Worm (Caenorhabditis elegans) whole organism, L4/young adult: ENCODE data around the gene F38A1.8.
"Not testable (repeated sequence)": the region's sequence is repeated elsewhere in the genome, so short reads cannot be mapped to it uniquely, and the experiment has no call there.

ENCODE experiments used
- W03F9.2 ChIP-seq: fragments of 150-350 bp; optimal IDR thresholded peaks from 2 replicates; lab custom pipeline; 2014; ENCODE audit warnings: missing biosample characterization, missing genetic modification characterization
- dao-5 ChIP-seq: sonication (generic microtip); optimal IDR thresholded peaks from 2 replicates; lab custom pipeline; 2016; ENCODE audit warnings: missing genotype, missing genetic modification characterization, moderate library complexity, missing compliant biosample characterization
- him-1 ChIP-seq: sonication (generic microtip); optimal IDR thresholded peaks from 2 replicates; lab custom pipeline; 2016; ENCODE audit warnings: missing genotype, missing genetic modification reagents, missing genetic modification characterization, missing compliant biosample characterization

The F38A1.8 gene

DNA sequence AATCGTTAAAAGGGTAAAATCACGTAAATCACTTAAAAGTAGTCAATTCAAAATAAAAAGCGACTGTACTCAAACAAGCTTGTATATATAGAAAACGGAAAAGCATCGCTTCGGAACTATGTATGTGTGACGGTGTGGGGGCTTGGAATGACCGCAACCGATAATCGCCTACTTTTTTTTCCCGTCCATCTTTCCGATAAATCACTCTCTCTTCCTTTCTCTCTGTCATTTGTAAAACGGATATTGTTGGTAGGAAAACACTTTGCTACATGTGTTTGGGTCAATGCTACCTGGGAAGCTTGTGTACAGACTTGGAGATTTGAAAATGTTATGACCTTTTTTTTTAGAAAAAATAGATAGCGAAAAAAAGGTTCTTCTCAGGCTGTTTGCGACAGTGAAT lies 14.9 kb downstream of the F38A1.8 start:
- TF ChIP-seq W03F9.2 (tag; lab: Kevin White, UChicago) (no peak), him-1 (no peak), dao-5 (tag; lab: Kevin White, UChicago) (no peak)

DNA sequence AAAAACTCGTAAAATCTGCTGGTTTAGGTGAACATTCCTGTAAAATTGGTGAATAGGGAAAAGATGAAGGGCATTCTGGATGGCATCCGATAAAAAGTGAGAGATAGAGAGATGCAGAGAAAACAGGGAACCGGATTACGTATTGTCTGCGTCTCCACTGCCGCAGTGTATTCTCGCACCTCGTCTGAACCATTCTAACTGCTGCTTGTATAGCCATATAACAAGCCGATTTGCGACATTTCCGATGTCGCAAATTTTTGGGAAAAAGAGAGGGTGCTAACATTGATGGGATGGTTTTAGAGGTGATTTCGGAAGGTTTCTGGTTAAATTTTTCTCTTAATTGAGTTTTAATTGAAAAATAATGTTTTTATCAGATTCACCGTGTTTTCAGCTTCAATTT lies 18.5 kb downstream of the F38A1.8 start, which contains the start of gene W09G12.10:
Gene W09G12.10, minus strand, starts transcription at position 121 of the 400 bp plus-strand sequence.
- TF ChIP-seq W03F9.2 (tag; lab: Kevin White, UChicago) = no peak
- TF ChIP-seq him-1 = no peak
- TF ChIP-seq dao-5 (tag; lab: Kevin White, UChicago) = no peak

DNA sequence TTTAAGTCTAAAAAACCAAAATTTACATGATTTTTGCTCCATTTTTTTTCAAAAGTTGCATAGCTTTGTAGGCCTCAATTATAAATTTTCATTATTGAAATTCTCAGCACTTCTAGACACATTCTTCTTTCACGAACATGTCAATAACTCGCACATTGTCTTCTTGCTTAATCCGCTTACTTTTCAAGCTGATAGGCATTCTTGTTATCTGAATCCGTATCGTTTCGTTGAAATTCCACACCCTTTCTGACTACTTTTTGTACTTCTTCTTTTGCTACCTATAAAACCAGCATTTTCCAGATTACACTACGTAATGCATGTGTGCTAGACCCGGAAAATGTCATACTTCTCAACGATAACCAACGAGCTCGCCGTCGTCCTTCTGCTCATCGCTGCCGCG lies 23.4 kb downstream of the F38A1.8 start, which contains the start of gene W09G12.9:
Gene W09G12.9, plus strand, starts transcription at position 301 of the 400 bp plus-strand sequence.
- TF ChIP-seq dao-5 (tag; lab: Kevin White, UChicago) = no peak

DNA sequence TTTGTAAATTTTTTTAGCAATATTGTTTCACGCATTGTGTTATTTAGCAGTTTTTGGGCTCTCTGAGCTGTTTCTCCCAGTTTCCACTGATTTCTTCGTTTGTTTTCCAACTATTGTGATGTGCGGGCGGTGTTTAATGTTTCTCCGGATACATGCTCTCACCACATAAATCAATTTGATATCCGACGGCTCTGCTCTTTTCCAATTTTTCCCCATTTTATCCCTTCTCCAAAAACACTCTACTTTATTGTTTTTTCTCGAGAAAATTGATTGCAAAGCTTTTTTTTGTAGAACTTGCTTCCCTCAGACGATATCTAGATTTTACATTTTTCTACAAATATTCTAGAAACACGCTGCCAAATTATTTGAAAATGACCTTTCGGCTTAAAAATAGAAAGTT lies 24.1 kb downstream of the F38A1.8 start:
- no peak for TF ChIP-seq dao-5 (tag; lab: Kevin White, UChicago)
- TF ChIP-seq him-1 = no peak
- TF ChIP-seq W03F9.2 (tag; lab: Kevin White, UChicago) = no peak

DNA sequence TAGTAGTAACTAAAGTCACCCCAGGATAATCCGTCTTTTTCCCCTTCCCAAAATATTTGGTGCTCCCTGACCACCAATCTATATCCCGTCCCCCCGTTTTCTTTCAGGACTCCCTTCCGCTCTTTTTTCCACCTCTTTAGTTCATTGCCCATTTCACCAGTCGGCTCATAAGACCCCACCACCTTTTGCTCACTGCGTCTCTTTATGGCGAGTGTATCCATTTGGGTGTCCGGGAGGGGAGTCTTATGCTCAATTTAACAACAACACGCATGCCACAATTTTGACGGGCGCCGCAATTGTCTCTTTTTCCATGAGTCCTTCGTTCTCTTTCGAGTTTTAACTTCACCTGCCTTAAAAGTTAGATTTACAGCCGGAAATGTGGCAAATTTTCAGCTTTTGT lies 26.5 kb downstream of the F38A1.8 start:
- no peak for TF ChIP-seq him-1
- TF ChIP-seq W03F9.2 (tag; lab: Kevin White, UChicago) = no peak
- TF ChIP-seq dao-5 (tag; lab: Kevin White, UChicago) = no peak

DNA sequence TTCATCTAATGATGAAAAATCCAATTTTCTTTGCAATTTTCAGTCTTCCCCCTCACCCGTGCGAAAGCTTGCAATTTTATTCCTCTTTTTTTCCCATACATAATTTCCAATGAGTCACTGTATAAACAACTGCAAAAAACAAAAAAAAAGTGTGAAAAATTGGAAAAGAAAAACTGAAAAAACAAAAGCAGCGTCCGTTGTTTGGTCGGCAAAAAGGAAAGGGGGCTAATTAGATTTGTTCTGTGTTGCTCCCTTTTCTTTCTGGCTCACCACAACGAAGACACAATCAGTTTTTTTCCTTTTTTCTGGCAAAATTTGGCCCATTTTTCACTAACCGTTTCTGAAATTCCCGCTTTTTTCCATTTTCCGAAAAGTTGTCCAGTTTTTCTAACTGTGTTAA lies 27.3 kb downstream of the F38A1.8 start:
- TF ChIP-seq dao-5 (tag; lab: Kevin White, UChicago) = no peak
- TF ChIP-seq W03F9.2 (tag; lab: Kevin White, UChicago) = no peak

DNA sequence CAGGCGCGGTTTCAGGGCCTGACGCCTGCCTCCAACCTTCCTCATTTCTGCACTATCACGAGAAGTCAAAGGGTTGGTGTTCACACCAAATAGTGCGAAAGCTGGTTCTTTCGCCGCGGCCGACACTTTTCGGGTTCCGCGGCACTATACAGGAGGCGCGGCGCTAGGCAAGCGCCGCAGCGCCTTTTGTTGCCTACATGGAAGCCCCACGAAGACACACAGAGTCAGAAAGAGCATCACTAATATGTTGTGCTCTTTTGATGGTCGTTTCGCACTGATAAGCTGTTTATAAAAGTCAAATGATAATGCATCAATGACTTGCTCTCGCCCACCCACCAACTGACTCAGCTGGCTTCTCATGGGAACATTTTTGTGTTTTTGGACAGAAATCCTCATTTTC lies 27.8 kb downstream of the F38A1.8 start:
- TF ChIP-seq him-1 (no peak), dao-5 (tag; lab: Kevin White, UChicago) (no peak), W03F9.2 (tag; lab: Kevin White, UChicago) (no peak)

DNA sequence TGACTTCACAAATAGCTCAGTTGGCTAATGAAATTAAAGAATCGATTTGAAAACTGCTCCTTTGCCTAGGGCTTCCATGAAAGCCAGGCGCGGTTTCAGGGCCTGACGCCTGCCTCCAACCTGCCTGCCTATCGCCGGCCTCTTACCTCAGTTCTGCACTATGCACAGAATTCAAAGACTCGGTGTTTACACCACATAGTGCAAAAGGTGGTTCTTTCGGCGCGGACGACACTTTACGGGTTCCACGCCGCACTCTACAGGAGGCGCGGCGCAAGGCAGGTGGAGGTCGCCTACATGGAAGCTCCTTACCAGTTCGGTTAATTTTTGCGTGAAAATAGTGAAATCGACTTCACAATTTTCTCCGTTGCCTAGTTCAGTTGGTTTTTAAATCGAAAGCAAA lies 29.8 kb downstream of the F38A1.8 start:
- TF ChIP-seq him-1 = no peak
- TF ChIP-seq W03F9.2 (tag; lab: Kevin White, UChicago) = no peak
- no peak for TF ChIP-seq dao-5 (tag; lab: Kevin White, UChicago)

DNA sequence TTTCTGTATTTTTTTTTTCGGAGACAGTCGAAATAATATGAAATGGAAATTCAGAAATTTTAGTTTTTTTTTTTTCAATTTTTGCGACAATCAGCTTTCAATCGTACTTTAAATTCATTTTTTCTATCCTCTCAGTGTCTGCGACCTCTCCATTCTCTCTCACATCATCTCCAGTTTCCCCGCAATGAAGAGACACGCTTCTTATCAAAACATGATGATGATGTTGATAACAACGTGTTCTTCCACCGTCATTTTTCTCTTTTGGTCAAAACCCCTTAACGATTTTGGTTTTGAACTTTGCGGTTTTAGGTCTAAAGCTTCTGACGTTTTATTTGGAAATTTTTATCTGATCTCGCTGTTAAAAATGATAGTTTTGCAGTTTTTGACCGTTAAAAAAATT lies 30.3 kb downstream of the F38A1.8 start:
- TF ChIP-seq W03F9.2 (tag; lab: Kevin White, UChicago) (no peak), dao-5 (tag; lab: Kevin White, UChicago) (no peak), him-1 (no peak)

DNA sequence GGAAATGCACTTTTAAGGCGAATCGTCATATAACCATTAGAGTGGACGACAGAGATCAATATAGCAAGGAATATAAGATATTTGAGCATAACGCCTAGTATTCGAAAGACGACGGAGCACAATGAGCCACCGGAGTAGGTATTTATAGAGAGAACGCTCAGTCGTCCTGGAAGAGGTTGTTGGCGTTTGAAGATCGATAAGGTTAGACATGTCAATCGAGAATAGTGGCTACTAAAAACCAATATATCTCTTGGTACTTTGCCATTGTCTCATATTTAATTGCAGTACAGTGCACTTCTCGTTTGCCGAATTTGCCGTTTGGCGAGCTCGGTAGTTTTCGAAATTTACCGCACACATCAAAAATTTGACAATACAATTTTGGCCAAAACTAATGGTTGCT lies 31.7 kb downstream of the F38A1.8 start, which contains the start of gene dsl-1:
Gene dsl-1, minus strand, starts transcription at position 101 of the 400 bp plus-strand sequence.
- TF ChIP-seq him-1 (no peak), dao-5 (tag; lab: Kevin White, UChicago) (no peak), W03F9.2 (tag; lab: Kevin White, UChicago) (no peak)

DNA sequence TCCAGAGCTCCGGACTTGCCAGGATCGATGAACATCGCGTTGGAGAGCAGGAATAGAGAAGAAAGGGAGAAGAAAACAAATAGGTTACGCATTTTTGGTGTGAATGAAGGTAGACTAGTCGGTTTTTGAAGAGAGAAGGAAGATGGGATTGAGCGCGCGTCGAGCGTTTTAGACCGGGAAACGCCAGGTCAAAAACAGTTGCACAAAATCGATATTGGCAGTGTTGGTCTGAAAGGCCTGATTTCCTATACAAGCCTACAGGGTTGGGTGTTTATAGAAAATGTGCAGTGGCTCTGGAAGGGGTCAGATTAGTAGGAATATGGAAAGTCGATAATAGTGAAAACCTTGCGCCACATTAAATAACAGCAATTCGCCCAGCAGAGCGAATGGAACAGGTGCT lies 34.8 kb downstream of the F38A1.8 start, which contains the start of gene dsl-2:
Gene dsl-2, minus strand, starts transcription at position 101 of the 400 bp plus-strand sequence.
- TF ChIP-seq dao-5 (tag; lab: Kevin White, UChicago) = no peak

DNA sequence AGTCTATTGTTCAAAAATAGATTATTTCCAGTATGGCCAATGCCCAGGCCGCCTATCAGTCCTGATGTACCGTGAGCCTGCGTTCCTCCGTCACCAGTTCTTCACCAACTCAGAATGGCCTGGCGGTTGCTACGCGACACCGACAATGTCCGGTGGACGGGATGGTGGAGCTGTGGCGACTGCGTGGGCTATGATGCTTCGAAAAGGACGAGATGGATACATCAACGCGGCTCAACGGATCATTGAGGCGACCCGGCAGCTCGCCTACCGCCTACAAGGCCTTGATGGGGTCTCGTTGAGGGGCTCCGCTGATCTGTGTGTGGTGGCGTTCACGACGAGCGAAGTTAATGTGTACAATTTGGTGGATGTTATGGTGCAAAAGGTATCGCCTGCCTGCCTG lies 40.2 kb downstream of the F38A1.8 start:
- no peak for TF ChIP-seq him-1
- no peak for TF ChIP-seq dao-5 (tag; lab: Kevin White, UChicago)
- no peak for TF ChIP-seq W03F9.2 (tag; lab: Kevin White, UChicago)

DNA sequence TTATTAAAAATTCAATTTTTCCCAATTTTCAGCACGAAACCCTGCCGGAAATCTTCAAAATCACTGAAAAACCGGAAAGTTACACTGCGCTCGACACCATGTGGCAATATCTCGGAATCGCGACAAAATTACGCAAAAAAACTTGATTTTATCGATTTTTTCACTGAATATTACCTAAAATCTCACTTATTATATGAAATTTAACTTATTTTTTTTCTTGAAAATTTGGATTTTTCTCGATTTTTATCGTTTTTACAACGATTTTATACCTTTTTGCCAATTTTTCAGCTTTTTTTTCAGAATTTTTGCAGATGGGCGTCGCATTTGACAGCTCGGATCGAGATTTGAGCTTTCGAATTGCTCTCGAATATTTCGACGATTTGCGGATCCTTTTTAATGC lies 46.9 kb downstream of the F38A1.8 start, which contains the start of gene spl-3:
Gene spl-3, plus strand, starts transcription at position 301 of the 400 bp plus-strand sequence.
- no peak for TF ChIP-seq dao-5 (tag; lab: Kevin White, UChicago)
- no peak for TF ChIP-seq him-1
- TF ChIP-seq W03F9.2 (tag; lab: Kevin White, UChicago) = no peak

DNA sequence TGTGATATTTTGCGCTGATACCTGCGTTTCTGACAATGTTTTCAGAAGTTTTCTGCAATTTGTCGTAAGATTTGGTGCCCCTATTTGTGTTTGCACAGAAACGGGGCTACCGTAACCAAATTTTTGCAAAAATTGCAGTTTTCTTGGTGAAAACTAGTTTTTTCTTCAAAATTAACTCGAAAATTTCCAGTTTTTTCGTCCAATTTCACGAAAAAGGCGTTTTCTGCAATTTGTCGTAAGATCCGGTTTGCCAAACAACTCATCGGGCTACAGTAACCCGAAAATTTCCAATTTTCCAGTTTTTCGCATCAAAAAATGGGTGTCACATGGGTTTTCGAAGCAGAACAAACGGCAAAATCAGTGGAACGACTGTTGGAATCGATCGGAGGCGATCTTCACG lies 52.1 kb downstream of the F38A1.8 start, which contains the start of gene mdt-20:
Gene mdt-20, plus strand, starts transcription at position 301 of the 400 bp plus-strand sequence.
- not testable (repeated sequence) for TF ChIP-seq dao-5 (tag; lab: Kevin White, UChicago); W03F9.2 (tag; lab: Kevin White, UChicago); him-1
